Fruit fly (Drosophila melanogaster) whole organism: Measurements from ENCODE around the gene fzy.

Source experiments
- CG8478 ChIP-seq: fragments of >200 bp; optimal IDR thresholded peaks from 2 replicates; lab custom pipeline; 2018; ENCODE audit warnings: inconsistent platforms
- EcR ChIP-seq, 2 experiments: fragments of >200 bp; optimal IDR thresholded peaks; 2 replicates each; lab custom pipeline; 2017; ENCODE audit warnings: missing biosample characterization in 2 of 2, missing genetic modification characterization in 2 of 2, missing genetic modification reagents in 2 of 2
- pan ChIP-seq: fragments of >200 bp; optimal IDR thresholded peaks from 2 replicates; lab custom pipeline; 2017
- psq ChIP-seq: fragments of >200 bp; optimal IDR thresholded peaks from 2 replicates; lab custom pipeline; 2017
- usp ChIP-seq: fragments of >200 bp; optimal IDR thresholded peaks from 2 replicates; lab custom pipeline; 2017; ENCODE audit warnings: missing biosample characterization, missing genetic modification characterization, mixed read lengths

- TF ChIP-seq psq (lab: Kevin White, UChicago) (no peak), usp (GFP tag; lab: Kevin White, UChicago) (no peak), EcR (GFP tag; optimal IDR thresholded peaks at IDR 0.05; lab: Kevin White, UChicago) (no peak), CG8478 (lab: Kevin White, UChicago) (no peak), pan (lab: Kevin White, UChicago) (no peak)
Measured at dm6 chr2L:16263723-16264122, 47.0 kb upstream of the fzy start.
